Worm (Caenorhabditis elegans) whole organism, L4 larva: ENCODE measurements around the gene snt-7.
A peak's percentile ranks its signal among the peaks of the same experiment; 100 is the strongest.

ENCODE experiments used
- D1046.2 ChIP-seq: fragments of 200-800 bp; sonication (Bioruptor generic); IDR thresholded peaks from 2 replicates; pipeline ENCODE4 v1.3.6; 2022; ENCODE audit warnings: missing genetic modification characterization, missing compliant biosample characterization
- F10B5.3 ChIP-seq: sonication (generic microtip); optimal IDR thresholded peaks from 2 replicates; lab custom pipeline; 2016; ENCODE audit warnings: mild to moderate bottlenecking, missing genetic modification characterization, missing compliant biosample characterization
- F37D6.2 ChIP-seq: sonication (generic microtip); optimal IDR thresholded peaks from 2 replicates; lab custom pipeline; 2016; ENCODE audit warnings: mild to moderate bottlenecking, missing genetic modification characterization, missing compliant biosample characterization
- F44E2.7 ChIP-seq: fragments of 200-800 bp; sonication (Bioruptor generic); IDR thresholded peaks from 2 replicates; pipeline ENCODE4 v2.1.2; 2022; ENCODE audit warnings: missing genetic modification characterization, missing compliant biosample characterization
- F49E8.2 ChIP-seq: sonication (generic microtip); optimal IDR thresholded peaks from 2 replicates; lab custom pipeline; 2016; ENCODE audit warnings: missing compliant biosample characterization, mild to moderate bottlenecking, missing genetic modification characterization, borderline replicate concordance
- T26A8.4 ChIP-seq: fragments of 200-800 bp; sonication (Bioruptor generic); IDR thresholded peaks from 2 replicates; pipeline ENCODE4 v1.3.6; 2022; ENCODE audit warnings: missing genetic modification characterization, missing compliant biosample characterization
- Y105C5A.15 ChIP-seq: fragments of 200-800 bp; sonication (Bioruptor generic); IDR thresholded peaks from 2 replicates; pipeline ENCODE4 v1.3.6; 2022; ENCODE audit warnings: missing genetic modification characterization, missing compliant biosample characterization
- ZK337.2 ChIP-seq: fragments of 200-800 bp; sonication (Bioruptor generic); IDR thresholded peaks from 2 replicates; pipeline ENCODE4 v1.3.6; 2022; ENCODE audit warnings: missing genetic modification reagents, missing genetic modification characterization, missing compliant biosample characterization
- ceh-20 ChIP-seq: fragments of 200-800 bp; sonication (Bioruptor generic); IDR thresholded peaks from 2 replicates; pipeline ENCODE4 v1.3.6; 2022; ENCODE audit warnings: missing genetic modification reagents, missing genetic modification characterization, missing compliant biosample characterization
- ces-1 ChIP-seq: fragments of 150-350 bp; sonication (generic microtip); optimal IDR thresholded peaks from 4 replicates; lab custom pipeline; 2014; ENCODE audit warnings: missing biosample characterization, missing genetic modification reagents, missing genetic modification characterization
- cey-2 ChIP-seq: sonication (generic microtip); optimal IDR thresholded peaks from 3 replicates; lab custom pipeline; 2017; ENCODE audit warnings: missing genetic modification characterization, mild to moderate bottlenecking, missing compliant biosample characterization, antibody characterized with exemption, borderline replicate concordance; ENCODE audit not compliant: insufficient read depth
- daf-12 ChIP-seq: fragments of 150-350 bp; optimal IDR thresholded peaks from 2 replicates; lab custom pipeline; 2014; ENCODE audit warnings: missing biosample characterization, missing genetic modification reagents, missing genetic modification characterization
- daf-16 ChIP-seq, 3 experiments: sonication (generic microtip); optimal IDR thresholded peaks; 2 replicates each; lab custom pipeline; 2016 to 2017; ENCODE audit warnings: missing genetic modification characterization in 3 of 3, missing genetic modification reagents in 3 of 3, mild to moderate bottlenecking in 2 of 3, missing compliant biosample characterization in 2 of 3, missing biosample characterization in 1 of 3, moderate library complexity in 1 of 3
- daf-8 ChIP-seq: fragments of 200-800 bp; sonication (Bioruptor generic); IDR thresholded peaks from 2 replicates; pipeline ENCODE4 v1.3.6; 2022; ENCODE audit warnings: missing genetic modification characterization, missing compliant biosample characterization
- dmd-8 ChIP-seq: fragments of 200-800 bp; sonication (Bioruptor generic); IDR thresholded peaks from 2 replicates; pipeline ENCODE4 v1.3.6; 2022; ENCODE audit warnings: missing genetic modification characterization, missing compliant biosample characterization
- dve-1 ChIP-seq: sonication (generic microtip); optimal IDR thresholded peaks from 2 replicates; lab custom pipeline; 2017; ENCODE audit warnings: antibody characterized with exemption, mild to moderate bottlenecking, missing genetic modification characterization, missing compliant biosample characterization; ENCODE audit not compliant: insufficient read depth
- gei-8 ChIP-seq: fragments of 200-800 bp; sonication (Bioruptor generic); optimal IDR thresholded peaks from 2 replicates; lab custom pipeline; 2018; ENCODE audit warnings: mild to moderate bottlenecking, missing genetic modification characterization, missing compliant biosample characterization
- hif-1 ChIP-seq, 2 experiments: sonication (generic microtip); optimal IDR thresholded peaks; 2 replicates each; lab custom pipeline; 2016 to 2017; ENCODE audit warnings: missing compliant biosample characterization in 2 of 2, missing genetic modification characterization in 2 of 2, missing genetic modification reagents in 2 of 2, missing genotype in 2 of 2, mild to moderate bottlenecking in 1 of 2
- hlh-11 ChIP-seq: fragments of 200-800 bp; sonication (Bioruptor generic); optimal IDR thresholded peaks from 2 replicates; lab custom pipeline; 2018; ENCODE audit warnings: mild to moderate bottlenecking, missing genetic modification characterization, missing compliant biosample characterization
- jun-1 ChIP-seq: fragments of 150-350 bp; optimal IDR thresholded peaks from 2 replicates; lab custom pipeline; 2014; ENCODE audit warnings: missing biosample characterization, missing genetic modification reagents, missing genetic modification characterization
- lin-15B ChIP-seq: fragments of 150-350 bp; sonication (generic microtip); optimal IDR thresholded peaks from 3 replicates; lab custom pipeline; 2014; ENCODE audit warnings: missing biosample characterization, missing genetic modification characterization
- lin-29 ChIP-seq: fragments of 200-800 bp; sonication (Bioruptor generic); IDR thresholded peaks from 2 replicates; pipeline ENCODE4 v1.3.6; 2022; ENCODE audit warnings: missing genetic modification reagents, missing genetic modification characterization, missing compliant biosample characterization
- lin-38 ChIP-seq: fragments of 200-800 bp; sonication (Bioruptor generic); IDR thresholded peaks from 2 replicates; pipeline ENCODE4 v1.3.6; 2022; ENCODE audit warnings: missing genetic modification reagents, missing genetic modification characterization, missing compliant biosample characterization
- lir-3 ChIP-seq: sonication (generic microtip); optimal IDR thresholded peaks from 2 replicates; lab custom pipeline; 2016; ENCODE audit warnings: mild to moderate bottlenecking, missing genetic modification characterization, missing compliant biosample characterization
- mes-2 ChIP-seq: sonication (generic microtip); optimal IDR thresholded peaks from 2 replicates; lab custom pipeline; 2016; ENCODE audit warnings: missing genotype, mild to moderate bottlenecking, missing genetic modification characterization, missing compliant biosample characterization; ENCODE audit not compliant: poor library complexity, severe bottlenecking
- mxl-2 ChIP-seq: fragments of 200-800 bp; sonication (Bioruptor generic); conservative IDR thresholded peaks from 2 replicates; pipeline ENCODE4 v1.3.6; 2022; ENCODE audit warnings: missing genetic modification reagents, missing genetic modification characterization, missing compliant biosample characterization
- nhr-10 ChIP-seq: fragments of 150-350 bp; optimal IDR thresholded peaks from 2 replicates; lab custom pipeline; 2014; ENCODE audit warnings: missing biosample characterization, missing genetic modification characterization
- nhr-102 ChIP-seq: sonication (generic microtip); optimal IDR thresholded peaks from 2 replicates; lab custom pipeline; 2016; ENCODE audit warnings: mild to moderate bottlenecking, missing genetic modification characterization, moderate library complexity, missing compliant biosample characterization
- nhr-11 ChIP-seq: fragments of 150-350 bp; optimal IDR thresholded peaks from 2 replicates; lab custom pipeline; 2014; ENCODE audit warnings: missing biosample characterization, missing genetic modification characterization
- nhr-111 ChIP-seq: fragments of 200-800 bp; sonication (Bioruptor generic); optimal IDR thresholded peaks from 2 replicates; lab custom pipeline; 2018; ENCODE audit warnings: mild to moderate bottlenecking, missing genetic modification characterization, missing compliant biosample characterization
- nhr-25 ChIP-seq: sonication (generic microtip); optimal IDR thresholded peaks from 2 replicates; lab custom pipeline; 2017; ENCODE audit warnings: missing genetic modification characterization, mild to moderate bottlenecking, missing compliant biosample characterization, antibody characterized with exemption, moderate library complexity, borderline replicate concordance; ENCODE audit not compliant: insufficient read depth
- nhr-28 ChIP-seq: fragments of 150-350 bp; optimal IDR thresholded peaks from 2 replicates; lab custom pipeline; 2014; ENCODE audit warnings: missing biosample characterization, missing genetic modification characterization
- pha-4 ChIP-seq, 2 experiments: fragments of 150-350 bp in 1 of 2; fragments of 200-800 bp in 1 of 2; sonication (Bioruptor generic) in 1 of 2; IDR thresholded peaks in 1 of 2; optimal IDR thresholded peaks in 1 of 2; 2 replicates each; pipeline versions ENCODE4 v1.3.6 to Lab custom; 2014 to 2022; ENCODE audit warnings: missing genetic modification characterization in 2 of 2, missing genetic modification reagents in 2 of 2, missing biosample characterization in 1 of 2, missing compliant biosample characterization in 1 of 2
- php-3 ChIP-seq: fragments of 200-800 bp; sonication (Bioruptor generic); IDR thresholded peaks from 2 replicates; pipeline ENCODE4 v1.3.6; 2022; ENCODE audit warnings: missing genetic modification reagents, missing genetic modification characterization, missing compliant biosample characterization
- saeg-2 ChIP-seq: fragments of 200-800 bp; sonication (Bioruptor generic); IDR thresholded peaks from 2 replicates; pipeline ENCODE4 v1.3.6; 2022; ENCODE audit warnings: missing genetic modification reagents, missing genetic modification characterization, missing compliant biosample characterization
- snpc-4 ChIP-seq: fragments of 150-350 bp; optimal IDR thresholded peaks from 2 replicates; lab custom pipeline; 2014; ENCODE audit warnings: missing biosample characterization, missing genetic modification characterization
- spr-3 ChIP-seq: fragments of 200-800 bp; sonication (Bioruptor generic); optimal IDR thresholded peaks from 2 replicates; lab custom pipeline; 2018; ENCODE audit warnings: mild to moderate bottlenecking, missing genetic modification characterization, missing compliant biosample characterization
- tra-1 ChIP-seq: fragments of 200-800 bp; sonication (Bioruptor generic); IDR thresholded peaks from 2 replicates; pipeline ENCODE4 v1.3.6; 2022; ENCODE audit warnings: missing genetic modification reagents, missing genetic modification characterization, missing compliant biosample characterization
- zfp-2 ChIP-seq: sonication (generic microtip); optimal IDR thresholded peaks from 2 replicates; lab custom pipeline; 2016; ENCODE audit warnings: mild to moderate bottlenecking, missing genetic modification characterization, missing compliant biosample characterization
- zip-11 ChIP-seq: fragments of 200-800 bp; sonication (Bioruptor generic); IDR thresholded peaks from 2 replicates; pipeline ENCODE4 v1.3.6; 2022; ENCODE audit warnings: missing genetic modification characterization, missing compliant biosample characterization
- zip-2 ChIP-seq: fragments of 150-350 bp; optimal IDR thresholded peaks from 2 replicates; lab custom pipeline; 2014; ENCODE audit warnings: missing biosample characterization, missing genetic modification characterization

snt-7 gene

DNA sequence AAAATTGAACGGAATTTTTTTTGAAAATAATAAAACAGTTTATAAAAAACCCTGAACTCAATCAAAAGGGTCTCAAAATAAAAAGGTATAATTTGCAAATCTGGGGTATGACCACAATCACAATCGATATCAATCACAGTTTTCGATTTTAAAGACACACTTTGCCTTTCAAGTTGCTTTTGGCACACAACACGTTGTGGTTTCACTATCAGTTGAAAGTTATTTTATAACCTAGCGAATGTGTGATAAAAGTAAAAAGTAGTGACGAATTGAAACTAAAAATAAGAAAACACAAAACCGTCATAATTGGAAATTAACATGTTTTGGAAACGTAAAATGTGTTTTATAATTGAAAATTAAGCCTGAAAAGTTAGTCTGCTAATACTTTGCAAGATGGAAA, 31.3 kb downstream of the snt-7 start (continued):
- TF ChIP-seq nhr-102 (tag; lab: Kevin White, UChicago) (peak; percentile 53), daf-12 (no peak), snpc-4 (tag; lab: Kevin White, UChicago) (no peak), F37D6.2 (tag; lab: Kevin White, UChicago) (no peak), ceh-20 (GFP tag; lab: Robert Waterston, UW) (no peak), pha-4 (GFP tag; IDR thresholded peaks at IDR 0.05; lab: Robert Waterston, UW) (no peak), pha-4 (tag; optimal IDR thresholded peaks at IDR 0.05; lab: Kevin White, UChicago) (no peak), zip-2 (tag; lab: Kevin White, UChicago) (no peak), dmd-8 (GFP tag; lab: Robert Waterston, UW) (no peak), lin-15B (tag; lab: Kevin White, UChicago) (no peak), zip-11 (GFP tag; lab: Robert Waterston, UW) (no peak), hlh-11 (tag; lab: Kevin White, UChicago) (peak; percentile 51), ces-1 (GFP tag; lab: Kevin White, UChicago) (no peak), nhr-11 (tag; lab: Kevin White, UChicago) (no peak), lin-38 (GFP tag; lab: Robert Waterston, UW) (no peak), zfp-2 (tag; lab: Kevin White, UChicago) (no peak), dve-1 (tag; lab: Kevin White, UChicago) (peak; percentile 29), tra-1 (GFP tag; lab: Robert Waterston, UW) (no peak), nhr-28 (peak; percentile 77), ZK337.2 (GFP tag; lab: Robert Waterston, UW) (no peak), nhr-10 (tag; lab: Kevin White, UChicago) (no peak), D1046.2 (no peak), lin-29 (no peak), nhr-25 (tag; lab: Kevin White, UChicago) (no peak), F49E8.2 (tag; lab: Kevin White, UChicago) (no peak), daf-16 (GFP tag; optimal IDR thresholded peaks at IDR 0.05; lab: Kevin White, UChicago) (no peak), daf-16 (tag; optimal IDR thresholded peaks at IDR 0.05; lab: Kevin White, UChicago) (peak; percentile 91), F10B5.3 (no peak)

DNA sequence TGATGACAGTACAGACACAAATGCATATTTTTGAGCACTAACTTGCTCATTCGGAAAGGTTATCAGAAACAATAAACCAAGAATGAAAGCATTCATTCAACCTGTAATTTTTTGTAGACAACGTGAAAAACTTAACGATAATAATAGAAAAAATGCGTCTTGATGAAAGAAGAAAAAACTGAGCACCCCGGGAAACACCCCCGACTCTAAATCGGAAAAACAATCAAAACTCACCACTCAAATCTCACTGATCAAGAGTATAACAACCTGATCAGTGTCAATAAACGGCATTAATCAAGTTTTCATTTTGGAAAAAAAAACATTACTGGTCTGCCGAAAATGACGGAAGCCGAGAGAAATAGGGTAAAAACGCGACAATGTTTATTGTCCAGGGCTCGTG, 32.8 kb downstream of the snt-7 start, which contains the start of gene T10B10.8:
TSS of gene T10B10.8 (minus strand) at position 101 of the 400 bp plus-strand sequence.
- no peak for TF ChIP-seq saeg-2 (GFP tag; lab: Robert Waterston, UW)
- TF ChIP-seq D1046.2 = no peak
- TF ChIP-seq T26A8.4 (GFP tag; lab: Robert Waterston, UW) = no peak
- no peak for TF ChIP-seq F10B5.3
- TF ChIP-seq F37D6.2 (tag; lab: Kevin White, UChicago) = no peak
- no peak for TF ChIP-seq Y105C5A.15 (GFP tag; lab: Robert Waterston, UW)
- TF ChIP-seq gei-8 (GFP tag; lab: Kevin White, UChicago) = no peak
- TF ChIP-seq spr-3 (GFP tag; lab: Kevin White, UChicago) = no peak
- TF ChIP-seq hif-1 (tag; optimal IDR thresholded peaks at IDR 0.05; lab: Kevin White, UChicago) = no peak
- no peak for TF ChIP-seq lir-3
- TF ChIP-seq F44E2.7 (GFP tag; lab: Robert Waterston, UW) = no peak
- TF ChIP-seq daf-8 (GFP tag; lab: Robert Waterston, UW) = no peak
- TF ChIP-seq mes-2 = no peak
- TF ChIP-seq, all 104 proteins: peak for 0

DNA sequence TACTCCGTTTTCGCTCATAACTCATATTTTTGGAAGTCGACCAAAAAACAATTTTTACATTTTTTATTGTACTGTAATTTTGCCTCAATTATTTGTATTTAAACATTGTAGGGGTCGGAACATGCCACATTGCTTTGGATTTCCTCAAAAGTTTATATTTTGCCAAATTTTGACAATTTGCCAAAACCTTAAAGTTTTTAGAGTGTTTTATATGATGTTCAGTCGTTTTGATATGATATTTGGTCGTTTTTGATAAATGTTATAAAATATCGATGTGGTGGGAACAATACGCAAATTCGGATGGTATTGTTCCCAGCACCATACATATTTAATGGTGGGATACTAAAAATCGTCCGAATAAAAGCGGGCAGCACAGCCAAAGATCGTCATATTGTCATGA, 34.8 kb downstream of the snt-7 start, which contains the start of gene T10B10.9:
TSS of gene T10B10.9 (plus strand) at position 301 of the 400 bp plus-strand sequence.
- TF ChIP-seq T26A8.4 (GFP tag; lab: Robert Waterston, UW) (no peak), nhr-111 (GFP tag; lab: Kevin White, UChicago) (no peak), jun-1 (tag; lab: Kevin White, UChicago) (no peak), cey-2 (tag; lab: Kevin White, UChicago) (no peak), ces-1 (GFP tag; lab: Kevin White, UChicago) (no peak), saeg-2 (GFP tag; lab: Robert Waterston, UW) (no peak), hif-1 (tag; optimal IDR thresholded peaks at IDR 0.05; lab: Kevin White, UChicago) (no peak), php-3 (no peak), spr-3 (GFP tag; lab: Kevin White, UChicago) (no peak), mxl-2 (no peak)
